Worm (Caenorhabditis elegans): Measurements from ENCODE around the gene srh-72.
"Not testable (repeated sequence)": the region's sequence is repeated elsewhere in the genome, so short reads cannot be mapped to it uniquely, and the experiment has no call there.

The srh-72 gene

DNA sequence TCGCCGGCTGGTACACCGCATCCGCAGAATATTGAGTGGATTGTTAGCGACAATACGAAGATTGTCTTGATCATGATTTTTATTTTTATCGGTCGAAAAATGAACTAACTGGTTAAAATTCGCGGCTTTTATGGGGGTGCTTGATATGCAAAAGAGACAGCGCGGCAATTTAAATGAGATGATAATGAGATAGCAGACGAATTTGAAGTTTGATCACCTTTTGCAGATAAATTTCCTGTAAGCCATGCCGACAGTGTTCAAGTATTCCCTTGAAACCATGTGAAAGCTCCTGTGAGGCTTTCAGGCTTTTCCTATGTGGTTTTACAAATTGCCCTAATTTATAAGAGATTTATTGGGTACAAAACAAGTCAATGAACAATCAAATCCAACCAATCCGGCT is 5.8 kb upstream of the srh-72 start, which contains the start of gene ZC204.17:
Gene ZC204.17 (minus strand): TSS at position 101 of the 400 bp plus-strand sequence.
- no peak for TF ChIP-seq T22C8.4 (GFP tag; IDR thresholded peaks at IDR 0.05)
- no peak for TF ChIP-seq klf-2 (GFP tag; conservative IDR thresholded peaks at IDR 0.05)
- no peak for TF ChIP-seq cog-1 (tag; optimal IDR thresholded peaks at IDR 0.05)
- no peak for TF ChIP-seq tab-1 (GFP tag; IDR thresholded peaks at IDR 0.05)
- no peak for TF ChIP-seq ref-1 (GFP tag; conservative IDR thresholded peaks at IDR 0.05)
- no peak for TF ChIP-seq ztf-29 (GFP tag; IDR thresholded peaks at IDR 0.05)
- TF ChIP-seq flt-1 (GFP tag; IDR thresholded peaks at IDR 0.05), result no peak
- TF ChIP-seq ztf-23 (GFP tag; IDR thresholded peaks at IDR 0.05), result no peak
- TF ChIP-seq med-1 (GFP tag; optimal IDR thresholded peaks at IDR 0.05; ENCODE audit: insufficient read depth), result no peak

DNA sequence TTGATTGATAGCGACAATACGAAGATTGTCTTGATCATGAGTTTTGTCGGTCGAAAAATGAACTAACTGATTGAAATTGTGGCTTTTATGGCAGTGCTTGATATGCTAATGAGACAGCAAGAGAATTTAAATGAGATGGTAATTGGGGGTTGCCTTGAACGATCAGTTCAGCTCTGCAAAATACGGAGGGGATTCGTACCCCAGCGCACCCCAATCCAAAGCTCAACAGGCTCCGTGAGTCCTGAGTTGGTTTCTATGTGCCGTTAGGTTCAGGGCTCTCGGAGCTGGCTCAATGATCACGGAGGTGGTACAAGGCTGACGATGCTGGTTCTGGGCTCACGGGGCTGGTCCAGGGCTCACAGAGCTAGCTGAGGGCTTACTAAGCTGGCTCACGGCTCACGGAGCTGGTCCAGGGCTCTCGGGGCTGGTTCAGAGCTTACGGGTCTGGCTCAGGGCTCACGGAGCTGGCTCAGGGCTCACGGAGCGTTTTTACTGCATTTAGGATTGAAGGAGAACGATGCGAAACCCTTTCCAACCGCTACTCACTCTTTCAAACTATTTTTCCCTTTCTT is 4.5 kb upstream of the srh-72 start, which contains the start of gene ZC204.6:
Gene ZC204.6 (minus strand): TSS at position 51 of the 572 bp plus-strand sequence.
- TF ChIP-seq flt-1 (GFP tag; IDR thresholded peaks at IDR 0.05) (no peak), klf-2 (GFP tag; conservative IDR thresholded peaks at IDR 0.05) (no peak), tab-1 (GFP tag; IDR thresholded peaks at IDR 0.05) (no peak), T22C8.4 (GFP tag; IDR thresholded peaks at IDR 0.05) (no peak), med-1 (GFP tag; optimal IDR thresholded peaks at IDR 0.05; ENCODE audit: insufficient read depth) (no peak), ztf-29 (GFP tag; IDR thresholded peaks at IDR 0.05) (no peak), ref-1 (GFP tag; conservative IDR thresholded peaks at IDR 0.05) (no peak), ztf-23 (GFP tag; IDR thresholded peaks at IDR 0.05) (no peak), cog-1 (tag; optimal IDR thresholded peaks at IDR 0.05) (no peak)

DNA sequence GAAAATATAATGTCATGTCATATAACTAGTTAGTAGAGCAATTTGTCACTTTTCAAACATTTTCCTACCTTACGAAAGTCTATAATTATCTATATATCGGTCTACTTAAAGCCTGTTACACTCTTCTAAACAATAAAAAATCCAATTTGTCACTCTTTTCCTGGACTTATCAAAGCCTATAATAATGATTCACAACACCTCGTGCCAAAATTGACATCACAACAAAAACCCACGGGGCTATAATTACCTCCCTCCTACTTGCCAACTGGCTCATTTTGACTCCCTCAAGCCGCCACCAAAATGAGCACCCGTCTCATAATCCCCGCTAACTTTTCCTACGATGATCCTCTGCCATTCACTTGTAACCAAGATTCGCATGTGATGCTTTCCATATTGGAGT is 4.0 kb downstream of the srh-72 start, which contains the start of gene srg-20:
Gene srg-20 (plus strand): TSS at position 301 of the 400 bp plus-strand sequence.
- TF ChIP-seq cog-1 (tag; optimal IDR thresholded peaks at IDR 0.05); T22C8.4 (GFP tag; IDR thresholded peaks at IDR 0.05); ref-1 (GFP tag; conservative IDR thresholded peaks at IDR 0.05): not testable (repeated sequence)

DNA sequence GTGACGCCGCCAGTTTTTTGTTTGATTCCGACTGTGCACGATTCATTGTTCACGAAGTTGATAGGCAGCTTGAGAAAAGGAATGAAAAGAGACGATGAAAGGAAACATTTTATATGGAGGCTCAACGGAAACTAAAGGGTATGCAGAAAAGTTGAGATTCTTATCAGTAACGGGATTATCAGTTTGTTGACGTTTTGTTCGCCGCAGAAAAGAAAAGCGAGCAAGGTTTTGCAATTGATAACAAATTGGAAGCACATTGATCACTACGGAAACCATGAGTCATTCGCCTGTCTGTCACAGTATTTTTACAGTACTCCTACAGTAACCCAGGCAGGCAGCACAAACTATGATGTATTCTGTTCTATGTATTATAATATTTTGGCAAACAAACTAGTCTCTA is 4.4 kb downstream of the srh-72 start:
- TF ChIP-seq cog-1 (tag; optimal IDR thresholded peaks at IDR 0.05), result no peak
- TF ChIP-seq flt-1 (GFP tag; IDR thresholded peaks at IDR 0.05), result no peak
- no peak for TF ChIP-seq tab-1 (GFP tag; IDR thresholded peaks at IDR 0.05)
- TF ChIP-seq ztf-23 (GFP tag; IDR thresholded peaks at IDR 0.05), result no peak
- TF ChIP-seq klf-2 (GFP tag; conservative IDR thresholded peaks at IDR 0.05), result no peak
- no peak for TF ChIP-seq T22C8.4 (GFP tag; IDR thresholded peaks at IDR 0.05)
- no peak for TF ChIP-seq ref-1 (GFP tag; conservative IDR thresholded peaks at IDR 0.05)
- TF ChIP-seq med-1 (GFP tag; optimal IDR thresholded peaks at IDR 0.05; ENCODE audit: insufficient read depth), result no peak
- TF ChIP-seq ztf-29 (GFP tag; IDR thresholded peaks at IDR 0.05), result no peak

DNA sequence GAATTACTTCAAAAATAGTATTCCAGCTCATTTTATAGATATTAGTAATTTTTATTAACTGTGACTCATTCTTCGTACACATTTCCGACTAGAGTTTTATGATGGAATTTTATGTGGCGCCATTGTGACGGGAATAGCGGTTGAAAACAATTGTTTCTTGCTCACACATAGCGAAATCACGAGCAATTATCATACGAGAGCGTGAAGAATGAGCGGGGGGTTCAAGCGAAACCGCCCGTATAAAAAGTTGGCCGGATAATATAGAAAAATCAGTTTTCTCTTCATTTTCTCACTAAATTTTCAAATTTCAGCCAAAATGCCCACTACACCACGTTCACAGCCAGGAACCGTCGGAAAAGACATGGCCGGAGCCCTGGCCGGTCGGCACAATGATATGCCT is 6.9 kb downstream of the srh-72 start, which contains the start of gene C08E3.1:
Gene C08E3.1 (plus strand): TSS at position 301 of the 400 bp plus-strand sequence.
- not testable (repeated sequence) for TF ChIP-seq klf-2 (GFP tag; conservative IDR thresholded peaks at IDR 0.05); flt-1 (GFP tag; IDR thresholded peaks at IDR 0.05); ztf-29 (GFP tag; IDR thresholded peaks at IDR 0.05)

DNA sequence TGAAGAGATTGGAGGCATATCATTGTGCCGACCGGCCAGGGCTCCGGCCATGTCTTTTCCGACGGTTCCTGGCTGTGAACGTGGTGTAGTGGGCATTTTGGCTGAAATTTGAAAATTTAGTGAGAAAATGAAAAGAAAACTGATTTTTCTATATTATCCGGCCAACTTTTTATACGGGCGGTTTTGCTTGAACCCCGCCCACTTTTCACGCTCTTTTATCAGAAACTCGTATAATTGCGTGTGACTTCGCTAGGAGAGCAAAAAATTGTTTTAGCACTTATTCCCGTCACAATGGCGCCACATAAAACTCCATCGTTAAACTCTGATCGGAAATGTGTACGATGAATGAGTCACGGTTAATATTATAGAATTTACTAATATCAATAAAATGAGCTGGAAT is 8.2 kb downstream of the srh-72 start, which contains the start of gene C08E3.13:
Gene C08E3.13 (minus strand): TSS at position 101 of the 400 bp plus-strand sequence.
- TF ChIP-seq tab-1, T22C8.4, ztf-29 (GFP tag; IDR thresholded peaks at IDR 0.05): not testable (repeated sequence)

DNA sequence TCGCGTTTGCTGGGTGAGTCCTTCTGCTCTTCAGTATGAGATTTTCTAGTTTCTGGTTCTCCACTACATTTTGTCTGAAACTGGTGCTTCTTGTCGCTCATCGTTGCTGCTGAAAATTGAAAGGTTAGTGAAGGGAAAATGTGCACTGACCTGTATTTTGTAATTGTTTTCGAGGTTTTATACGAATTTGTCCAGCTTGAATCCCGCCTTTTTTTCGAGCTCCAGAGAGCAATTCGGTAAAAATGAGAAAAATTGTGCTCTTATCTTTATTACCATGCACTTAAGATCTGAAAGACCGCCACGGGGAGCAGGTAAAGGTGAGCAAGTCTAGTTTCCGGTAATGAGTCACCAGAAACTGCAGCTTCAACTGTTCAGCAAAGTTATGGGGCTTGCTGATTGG is 12.6 kb downstream of the srh-72 start, which contains the start of gene C08E3.15:
Gene C08E3.15 (minus strand): TSS at position 101 of the 400 bp plus-strand sequence.
- not testable (repeated sequence) for TF ChIP-seq med-1 (GFP tag; optimal IDR thresholded peaks at IDR 0.05; ENCODE audit: insufficient read depth); T22C8.4 (GFP tag; IDR thresholded peaks at IDR 0.05); klf-2 (GFP tag; conservative IDR thresholded peaks at IDR 0.05)

DNA sequence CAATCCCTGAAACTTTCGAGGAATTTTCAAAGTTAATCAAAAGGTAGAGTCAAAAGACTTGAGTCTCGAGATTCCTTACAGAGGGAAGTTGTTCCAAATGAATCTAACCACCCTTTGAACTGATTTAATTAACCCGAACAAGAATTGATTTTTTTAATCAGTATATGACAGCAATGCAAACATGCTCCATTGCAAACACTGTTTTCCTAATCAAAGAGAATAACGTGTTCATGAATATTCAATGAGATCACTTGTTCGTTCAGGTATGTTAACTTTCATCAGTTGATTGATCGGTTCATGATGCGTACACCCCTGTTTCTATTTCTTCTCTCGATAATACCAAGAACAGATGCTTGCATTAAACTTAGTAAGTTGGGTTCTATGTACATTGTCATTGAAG is 14.7 kb downstream of the srh-72 start, which contains the start of gene C08E3.14:
Gene C08E3.14 (plus strand): TSS at position 301 of the 400 bp plus-strand sequence.
- no peak for TF ChIP-seq tab-1 (GFP tag; IDR thresholded peaks at IDR 0.05)
- TF ChIP-seq ztf-23 (GFP tag; IDR thresholded peaks at IDR 0.05), result no peak
- TF ChIP-seq klf-2 (GFP tag; conservative IDR thresholded peaks at IDR 0.05), result no peak
- no peak for TF ChIP-seq ztf-29 (GFP tag; IDR thresholded peaks at IDR 0.05)
- TF ChIP-seq med-1 (GFP tag; optimal IDR thresholded peaks at IDR 0.05; ENCODE audit: insufficient read depth), result no peak
- no peak for TF ChIP-seq T22C8.4 (GFP tag; IDR thresholded peaks at IDR 0.05)
- no peak for TF ChIP-seq ref-1 (GFP tag; conservative IDR thresholded peaks at IDR 0.05)
- no peak for TF ChIP-seq flt-1 (GFP tag; IDR thresholded peaks at IDR 0.05)
- no peak for TF ChIP-seq cog-1 (tag; optimal IDR thresholded peaks at IDR 0.05)

DNA sequence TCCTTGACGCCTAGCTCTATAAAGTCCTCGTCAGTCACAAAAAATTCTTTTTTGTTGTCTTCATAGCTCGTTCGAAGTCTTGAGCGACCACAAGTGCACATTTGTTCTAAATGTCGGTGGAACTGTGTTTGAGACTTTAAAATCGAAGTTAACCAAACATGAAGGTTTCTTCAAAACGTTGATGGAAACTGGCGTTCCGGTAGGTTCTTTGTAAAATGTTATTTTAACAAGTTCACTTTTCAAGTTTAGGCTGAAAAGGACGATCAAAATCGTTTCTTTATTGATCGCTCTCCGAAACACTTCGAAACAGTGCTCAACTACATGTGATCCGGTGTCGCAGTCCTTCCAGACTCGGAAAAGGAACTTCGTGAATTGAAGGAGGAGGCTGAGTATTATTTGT is 15.8 kb downstream of the srh-72 start, which contains the start of gene fbxa-160:
Gene fbxa-160 (minus strand): TSS at position 101 of the 400 bp plus-strand sequence.
- TF ChIP-seq klf-2 (GFP tag; conservative IDR thresholded peaks at IDR 0.05) (no peak), T22C8.4 (GFP tag; IDR thresholded peaks at IDR 0.05) (no peak), cog-1 (tag; optimal IDR thresholded peaks at IDR 0.05) (no peak), ref-1 (GFP tag; conservative IDR thresholded peaks at IDR 0.05) (no peak), ztf-29 (GFP tag; IDR thresholded peaks at IDR 0.05) (no peak)

DNA sequence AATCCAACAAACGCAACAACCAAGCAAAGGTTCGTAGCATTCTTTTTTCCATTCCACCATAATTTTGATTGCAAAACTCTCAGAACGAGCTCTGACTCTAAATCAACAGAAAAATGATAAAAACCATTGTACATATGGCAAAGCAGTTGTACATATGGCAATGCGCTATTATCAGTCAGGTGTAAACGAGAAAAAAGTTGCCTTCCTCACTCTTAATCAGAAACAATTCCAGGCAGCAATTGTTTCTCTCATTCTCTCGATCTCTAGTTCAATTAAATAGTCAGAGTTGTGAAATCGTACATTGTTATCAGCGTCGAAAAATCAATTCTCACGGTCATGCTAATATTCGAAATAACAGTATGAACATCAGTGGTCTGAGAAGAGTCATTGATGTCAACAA is 18.6 kb downstream of the srh-72 start:
- TF ChIP-seq flt-1 (GFP tag; IDR thresholded peaks at IDR 0.05), result no peak
- no peak for TF ChIP-seq cog-1 (tag; optimal IDR thresholded peaks at IDR 0.05)
- no peak for TF ChIP-seq ztf-29 (GFP tag; IDR thresholded peaks at IDR 0.05)
- TF ChIP-seq med-1 (GFP tag; optimal IDR thresholded peaks at IDR 0.05; ENCODE audit: insufficient read depth), result no peak
- no peak for TF ChIP-seq T22C8.4 (GFP tag; IDR thresholded peaks at IDR 0.05)
- TF ChIP-seq klf-2 (GFP tag; conservative IDR thresholded peaks at IDR 0.05), result no peak

All from whole organism, midembryonic.